Worm (Caenorhabditis elegans) whole organism, midembryonic: ENCODE measurements around the gene W02C12.2.

ENCODE experiments used
- T22C8.4 ChIP-seq: fragments of 200-800 bp; sonication (Bioruptor generic); IDR thresholded peaks from 2 replicates; pipeline ENCODE4 v1.3.6; 2022; ENCODE audit warnings: missing genetic modification characterization, missing compliant biosample characterization
- cog-1 ChIP-seq: sonication (generic microtip); optimal IDR thresholded peaks from 2 replicates; lab custom pipeline; 2016; ENCODE audit warnings: missing genetic modification characterization, missing compliant biosample characterization
- flt-1 ChIP-seq: fragments of 200-800 bp; sonication (Bioruptor generic); IDR thresholded peaks from 2 replicates; pipeline ENCODE4 v1.3.6; 2022; ENCODE audit warnings: missing genetic modification characterization, missing compliant biosample characterization
- klf-2 ChIP-seq: fragments of 200-800 bp; sonication (Bioruptor generic); conservative IDR thresholded peaks from 2 replicates; pipeline ENCODE4 v1.3.6; 2022; ENCODE audit warnings: missing genetic modification reagents, missing genetic modification characterization, missing compliant biosample characterization
- med-1 ChIP-seq: sonication (generic microtip); optimal IDR thresholded peaks from 2 replicates; lab custom pipeline; 2017; ENCODE audit warnings: missing genetic modification characterization, mild to moderate bottlenecking, missing compliant biosample characterization, antibody characterized with exemption, missing genetic modification reagents; ENCODE audit not compliant: insufficient read depth
- ref-1 ChIP-seq: fragments of 200-800 bp; sonication (Bioruptor generic); conservative IDR thresholded peaks from 2 replicates; pipeline ENCODE4 v1.3.6; 2022; ENCODE audit warnings: missing genetic modification reagents, missing genetic modification characterization, missing compliant biosample characterization
- tab-1 ChIP-seq: fragments of 200-800 bp; sonication (Bioruptor generic); IDR thresholded peaks from 2 replicates; pipeline ENCODE4 v1.3.6; 2022; ENCODE audit warnings: missing genetic modification characterization, missing compliant biosample characterization
- ztf-23 ChIP-seq: fragments of 200-800 bp; sonication (Bioruptor generic); IDR thresholded peaks from 2 replicates; pipeline ENCODE4 v1.3.6; 2022; ENCODE audit warnings: missing genetic modification reagents, missing genetic modification characterization, missing compliant biosample characterization
- ztf-29 ChIP-seq: fragments of 200-800 bp; sonication (Bioruptor generic); IDR thresholded peaks from 2 replicates; pipeline ENCODE4 v1.3.6; 2022; ENCODE audit warnings: missing genetic modification reagents, missing genetic modification characterization, missing compliant biosample characterization

DNA sequence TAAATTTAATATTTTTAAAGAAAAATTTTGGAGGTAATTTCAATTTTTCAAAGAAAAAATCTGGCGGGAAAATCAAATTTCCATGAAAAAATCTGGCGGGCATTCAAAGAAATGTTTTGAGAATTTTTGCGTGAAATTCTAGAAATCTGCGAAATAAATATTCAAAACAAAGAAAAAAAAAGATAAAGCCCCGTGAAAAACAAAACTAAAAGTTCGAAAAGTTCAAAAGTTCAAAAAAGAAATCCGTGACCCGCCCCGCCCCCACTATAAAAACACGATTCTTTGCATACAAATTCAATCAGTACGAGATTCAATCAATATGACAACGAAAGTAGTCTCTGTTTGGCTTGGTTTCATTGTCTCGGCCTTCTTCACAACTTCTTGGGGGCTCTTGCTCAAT is 34.7 kb downstream of the W02C12.2 start, which contains the start of gene clec-79:
- TF ChIP-seq ztf-29 (no peak), cog-1 (tag; lab: Kevin White, UChicago) (no peak), klf-2 (GFP tag; lab: Robert Waterston, UW) (no peak), med-1 (GFP tag; lab: Kevin White, UChicago) (no peak), ztf-23 (GFP tag; lab: Robert Waterston, UW) (no peak), flt-1 (GFP tag; lab: Robert Waterston, UW) (no peak), T22C8.4 (GFP tag; lab: Robert Waterston, UW) (no peak), tab-1 (GFP tag; lab: Robert Waterston, UW) (no peak), ref-1 (no peak)
